Fruit fly (Drosophila melanogaster) whole organism, embryonic: ENCODE results near the gene CG5500.

ENCODE experiments used
- Atf3 ChIP-seq: fragments of 200-800 bp; sonication (Bioruptor generic); optimal IDR thresholded peaks from 3 replicates; lab custom pipeline; 2016; ENCODE audit warnings: missing biosample characterization, missing genetic modification characterization
- B-H2 ChIP-seq: fragments of 200-800 bp; sonication (Bioruptor generic); optimal IDR thresholded peaks from 2 replicates; lab custom pipeline; 2018; ENCODE audit warnings: missing biosample characterization, mild to moderate bottlenecking, missing genetic modification characterization
- CG11093 ChIP-seq: fragments of 200-800 bp; sonication (Bioruptor generic); IDR thresholded peaks from 3 replicates; pipeline ENCODE4 v1.3.6; 2022; ENCODE audit warnings: missing biosample characterization, missing genetic modification characterization
- CG14710 ChIP-seq: fragments of 200-800 bp; sonication (Bioruptor generic); optimal IDR thresholded peaks from 3 replicates; lab custom pipeline; 2019; ENCODE audit warnings: missing biosample characterization, mild to moderate bottlenecking, missing genetic modification characterization, moderate library complexity
- CG15011 ChIP-seq: fragments of 200-800 bp; sonication (Bioruptor generic); optimal IDR thresholded peaks from 3 replicates; lab custom pipeline; 2018; ENCODE audit warnings: missing biosample characterization, mild to moderate bottlenecking, missing genetic modification characterization
- CG18619 ChIP-seq: fragments of 200-800 bp; sonication (Bioruptor generic); optimal IDR thresholded peaks from 3 replicates; lab custom pipeline; 2017; ENCODE audit warnings: missing biosample characterization, mild to moderate bottlenecking, missing genetic modification characterization
- CG18764 ChIP-seq: fragments of 200-800 bp; sonication (Bioruptor generic); optimal IDR thresholded peaks from 3 replicates; lab custom pipeline; 2016; ENCODE audit warnings: missing biosample characterization, missing genetic modification characterization
- CG30403 ChIP-seq: fragments of 200-800 bp; sonication (Bioruptor generic); optimal IDR thresholded peaks from 3 replicates; lab custom pipeline; 2016; ENCODE audit warnings: missing biosample characterization, missing genetic modification characterization
- CG32772 ChIP-seq: fragments of 200-800 bp; sonication (Bioruptor generic); IDR thresholded peaks from 2 replicates; pipeline ENCODE4 v1.3.6; 2022; ENCODE audit warnings: missing biosample characterization, missing genetic modification characterization
- CG34224 ChIP-seq: fragments of 200-800 bp; sonication (Bioruptor generic); IDR thresholded peaks from 3 replicates; pipeline ENCODE4 v1.3.6; 2022; ENCODE audit warnings: missing biosample characterization, missing genetic modification characterization; ENCODE audit not compliant: partially characterized antibody
- CG4360 ChIP-seq: fragments of 200-800 bp; sonication (Bioruptor generic); IDR thresholded peaks from 2 replicates; pipeline ENCODE4 v1.3.6; 2022; ENCODE audit warnings: missing biosample characterization, missing genetic modification characterization
- CG7963 ChIP-seq: fragments of 200-800 bp; sonication (Bioruptor generic); IDR thresholded peaks from 3 replicates; pipeline ENCODE4 v1.3.6; 2022; ENCODE audit warnings: missing biosample characterization, missing genetic modification characterization; ENCODE audit not compliant: partially characterized antibody
- CG7987 ChIP-seq: fragments of 200-800 bp; sonication (Bioruptor generic); optimal IDR thresholded peaks from 2 replicates; lab custom pipeline; 2018; ENCODE audit warnings: missing biosample characterization, mild to moderate bottlenecking, missing genetic modification characterization, moderate library complexity
- CG8281 ChIP-seq: fragments of 200-800 bp; sonication (Bioruptor generic); optimal IDR thresholded peaks from 2 replicates; lab custom pipeline; 2018; ENCODE audit warnings: missing biosample characterization, mild to moderate bottlenecking, missing genetic modification characterization, moderate library complexity
- CG8359 ChIP-seq: fragments of 200-800 bp; sonication (Bioruptor generic); optimal IDR thresholded peaks from 2 replicates; lab custom pipeline; 2017; ENCODE audit warnings: missing biosample characterization, mild to moderate bottlenecking, missing genetic modification characterization, borderline replicate concordance
- CG8944 ChIP-seq: fragments of 200-800 bp; sonication (Bioruptor generic); optimal IDR thresholded peaks from 3 replicates; lab custom pipeline; 2016; ENCODE audit warnings: missing biosample characterization, missing genetic modification characterization
- CrebB ChIP-seq: fragments of 200-800 bp; sonication (Bioruptor generic); optimal IDR thresholded peaks from 3 replicates; lab custom pipeline; 2018; ENCODE audit warnings: missing biosample characterization, mild to moderate bottlenecking, missing genetic modification characterization
- Dbx ChIP-seq: fragments of 200-800 bp; sonication (Bioruptor generic); IDR thresholded peaks from 3 replicates; pipeline ENCODE4 v1.3.6; 2022; ENCODE audit warnings: missing biosample characterization, missing genetic modification characterization
- Dll ChIP-seq: fragments of 200-800 bp; sonication (Bioruptor generic); IDR thresholded peaks from 4 replicates; pipeline ENCODE4 v1.3.6; 2022; ENCODE audit warnings: missing biosample characterization, missing genetic modification characterization; ENCODE audit not compliant: partially characterized antibody
- Hmx ChIP-seq: fragments of 200-800 bp; sonication (Bioruptor generic); optimal IDR thresholded peaks from 2 replicates; lab custom pipeline; 2016; ENCODE audit warnings: missing biosample characterization, missing genetic modification characterization
- Lpt ChIP-seq: fragments of >200 bp; optimal IDR thresholded peaks from 2 replicates; lab custom pipeline; 2018; ENCODE audit warnings: missing biosample characterization, missing genetic modification characterization
- Oaz ChIP-seq: fragments of 200-800 bp; sonication (Bioruptor generic); IDR thresholded peaks from 2 replicates; pipeline ENCODE4 v1.3.6; 2022; ENCODE audit warnings: missing biosample characterization, missing genetic modification characterization
- Ravus ChIP-seq: fragments of 200-800 bp; sonication (Bioruptor generic); IDR thresholded peaks from 2 replicates; pipeline ENCODE4 v1.3.6; 2022; ENCODE audit warnings: missing biosample characterization, missing genetic modification characterization
- Rx ChIP-seq: fragments of 200-800 bp; sonication (Bioruptor generic); IDR thresholded peaks from 2 replicates; pipeline ENCODE4 v1.3.6; 2022; ENCODE audit warnings: missing biosample characterization, missing genetic modification characterization
- Six4 ChIP-seq: fragments of 200-800 bp; sonication (Bioruptor generic); optimal IDR thresholded peaks from 2 replicates; lab custom pipeline; 2016; ENCODE audit warnings: missing biosample characterization, missing genetic modification characterization
- Tbp ChIP-seq: fragments of >200 bp; optimal IDR thresholded peaks from 2 replicates; lab custom pipeline; 2018; ENCODE audit warnings: missing biosample characterization, missing genetic modification characterization
- Trl ChIP-seq, 3 experiments: fragments of >200 bp in 2 of 3; fragments of 200-800 bp in 1 of 3; sonication (Bioruptor generic) in 1 of 3; optimal IDR thresholded peaks; 2 replicates in 1 of 3; 3 replicates in 2 of 3; lab custom pipeline; 2016 to 2017; ENCODE audit warnings: missing biosample characterization in 1 of 3, missing genetic modification characterization in 1 of 3
- ac ChIP-seq: fragments of 200-800 bp; sonication (Bioruptor generic); optimal IDR thresholded peaks from 3 replicates; lab custom pipeline; 2017; ENCODE audit warnings: missing biosample characterization, mild to moderate bottlenecking, missing genetic modification characterization
- ap ChIP-seq: fragments of 200-800 bp; sonication (Bioruptor generic); IDR thresholded peaks from 2 replicates; pipeline ENCODE4 v1.3.6; 2022; ENCODE audit warnings: missing biosample characterization, missing genetic modification characterization
- bab2 ChIP-seq: fragments of 200-800 bp; sonication (Bioruptor generic); optimal IDR thresholded peaks from 2 replicates; lab custom pipeline; 2016; ENCODE audit warnings: missing biosample characterization, missing genetic modification characterization
- bsh ChIP-seq, 2 experiments: fragments of 200-800 bp; sonication (Bioruptor generic); optimal IDR thresholded peaks; 2 replicates each; lab custom pipeline; 2017 to 2018; ENCODE audit warnings: mild to moderate bottlenecking in 2 of 2, missing biosample characterization in 2 of 2, missing genetic modification characterization in 2 of 2, moderate library complexity in 1 of 2
- cas ChIP-seq: fragments of 200-800 bp; sonication (Bioruptor generic); IDR thresholded peaks from 2 replicates; pipeline ENCODE4 v1.3.6; 2022; ENCODE audit warnings: missing biosample characterization, missing genetic modification characterization
- chif ChIP-seq, 2 experiments: fragments of 200-800 bp; sonication (Bioruptor generic); optimal IDR thresholded peaks; 3 replicates each; lab custom pipeline; 2016; ENCODE audit warnings: missing biosample characterization in 2 of 2, missing genetic modification characterization in 2 of 2
- chinmo ChIP-seq: fragments of 200-800 bp; sonication (Bioruptor generic); IDR thresholded peaks from 4 replicates; pipeline ENCODE4 v1.3.6; 2022; ENCODE audit warnings: missing biosample characterization, missing genetic modification characterization; ENCODE audit not compliant: partially characterized antibody
- crp ChIP-seq, 2 experiments: fragments of 200-800 bp; sonication (Bioruptor generic); optimal IDR thresholded peaks; 2 replicates in 1 of 2; 3 replicates in 1 of 2; lab custom pipeline; 2017; ENCODE audit warnings: missing biosample characterization in 2 of 2, missing genetic modification characterization in 2 of 2, mild to moderate bottlenecking in 1 of 2, moderate library complexity in 1 of 2
- dm ChIP-seq: fragments of 200-800 bp; sonication (Bioruptor generic); optimal IDR thresholded peaks from 3 replicates; lab custom pipeline; 2016; ENCODE audit warnings: missing biosample characterization, missing genetic modification characterization
- ems ChIP-seq: fragments of 200-800 bp; sonication (Bioruptor generic); optimal IDR thresholded peaks from 3 replicates; lab custom pipeline; 2016; ENCODE audit warnings: missing biosample characterization, missing genetic modification characterization
- esg ChIP-seq: fragments of 200-800 bp; sonication (Bioruptor generic); conservative IDR thresholded peaks from 2 replicates; pipeline ENCODE4 v1.3.6; 2022; ENCODE audit warnings: missing biosample characterization, missing genetic modification characterization
- fd96Cb ChIP-seq: fragments of 200-800 bp; sonication (Bioruptor generic); optimal IDR thresholded peaks from 2 replicates; lab custom pipeline; 2018; ENCODE audit warnings: missing biosample characterization, mild to moderate bottlenecking, missing genetic modification characterization, moderate library complexity
- gce ChIP-seq: fragments of 200-800 bp; sonication (Bioruptor generic); IDR thresholded peaks from 3 replicates; pipeline ENCODE4 v1.3.6; 2022; ENCODE audit warnings: missing biosample characterization, missing genetic modification characterization
- gsb-n ChIP-seq: fragments of 200-800 bp; sonication (Bioruptor generic); optimal IDR thresholded peaks from 3 replicates; lab custom pipeline; 2018; ENCODE audit warnings: missing biosample characterization, mild to moderate bottlenecking, missing genetic modification characterization
- h ChIP-seq: fragments of >200 bp; optimal IDR thresholded peaks from 2 replicates; lab custom pipeline; 2017
- ham ChIP-seq: fragments of 200-800 bp; sonication (Bioruptor generic); IDR thresholded peaks from 2 replicates; pipeline ENCODE4 v1.3.6; 2022; ENCODE audit warnings: missing biosample characterization, missing genetic modification characterization
- jumu ChIP-seq: fragments of 200-800 bp; sonication (Bioruptor generic); optimal IDR thresholded peaks from 3 replicates; lab custom pipeline; 2016; ENCODE audit warnings: missing biosample characterization, missing genetic modification characterization
- lab ChIP-seq: fragments of 200-800 bp; sonication (Bioruptor generic); optimal IDR thresholded peaks from 3 replicates; lab custom pipeline; 2017; ENCODE audit warnings: missing biosample characterization, missing genetic modification characterization, mild to moderate bottlenecking, moderate library complexity, missing genetic modification reagents
- org-1 ChIP-seq: fragments of 200-800 bp; sonication (Bioruptor generic); optimal IDR thresholded peaks from 2 replicates; lab custom pipeline; 2017; ENCODE audit warnings: missing biosample characterization, missing genetic modification characterization
- pho ChIP-seq: fragments of 200-800 bp; sonication (Bioruptor generic); optimal IDR thresholded peaks from 2 replicates; lab custom pipeline; 2016; ENCODE audit warnings: missing biosample characterization, missing genetic modification characterization
- pnt ChIP-seq: fragments of 200-800 bp; sonication (Bioruptor generic); optimal IDR thresholded peaks from 3 replicates; lab custom pipeline; 2016; ENCODE audit warnings: missing biosample characterization, missing genetic modification characterization
- slou ChIP-seq: fragments of 200-800 bp; sonication (Bioruptor generic); optimal IDR thresholded peaks from 3 replicates; lab custom pipeline; 2016; ENCODE audit warnings: missing biosample characterization, missing genetic modification characterization
- trem ChIP-seq: fragments of 200-800 bp; optimal IDR thresholded peaks from 3 replicates; lab custom pipeline; 2019; ENCODE audit warnings: missing biosample characterization, mild to moderate bottlenecking, missing genetic modification characterization, moderate library complexity
- zfh1 ChIP-seq: fragments of 200-800 bp; sonication (Bioruptor generic); IDR thresholded peaks from 3 replicates; pipeline ENCODE4 v1.3.6; 2022; ENCODE audit warnings: missing biosample characterization, missing genetic modification characterization

CG5500 gene

dm6 chr3R:26923830-26924333 is 47.5 kb downstream of the CG5500 start (continued):
- TF ChIP-seq ac (GFP tag; lab: Kevin White, UChicago) (no peak), CG30403 (GFP tag; lab: Kevin White, UChicago) (peak; percentile 50), dm (GFP tag; lab: Kevin White, UChicago) (no peak), CG7987 (GFP tag; lab: Kevin White, UChicago) (peak; percentile 58), Six4 (GFP tag; lab: Kevin White, UChicago) (no peak), Hmx (no peak), gce (GFP tag; lab: Robert Waterston, UW) (no peak), bab2 (peak; percentile 60), bsh (GFP tag; optimal IDR thresholded peaks at IDR 0.05; lab: Kevin White, UChicago) (peak in 1 of 2 experiments; percentile 27), CG11093 (GFP tag; lab: Robert Waterston, UW) (0 out of 3 replicates have a peak, but pooled peaks have one; percentile 11), CG8944 (GFP tag; lab: Kevin White, UChicago) (no peak), jumu (GFP tag; lab: Kevin White, UChicago) (no peak), chinmo (GFP tag; lab: Robert Waterston, UW) (0 out of 4 replicates have a peak, but pooled peaks have one; percentile 60), CG4360 (GFP tag; lab: Robert Waterston, UW) (no peak), esg (GFP tag; lab: Robert Waterston, UW) (no peak), CG14710 (tag; lab: Kevin White, UChicago) (peak; percentile 25), ham (GFP tag; lab: Robert Waterston, UW) (no peak), h (lab: Kevin White, UChicago) (no peak), CG32772 (no peak), CG34224 (GFP tag; lab: Robert Waterston, UW) (no peak), Ravus (GFP tag; lab: Robert Waterston, UW) (no peak), Atf3 (GFP tag; lab: Kevin White, UChicago) (no peak), Dll (no peak), gsb-n (tag; lab: Kevin White, UChicago) (peak; percentile 60), B-H2 (no peak), CG15011 (GFP tag; lab: Kevin White, UChicago) (peak; percentile 23), Lpt (GFP tag; lab: Kevin White, UChicago) (no peak), CG8359 (GFP tag; lab: Kevin White, UChicago) (peak; percentile 43), pnt (GFP tag; lab: Kevin White, UChicago) (peak; percentile 26), slou (no peak), Oaz (GFP tag; lab: Robert Waterston, UW) (no peak), org-1 (GFP tag; lab: Kevin White, UChicago) (peak; percentile 49), Trl (optimal IDR thresholded peaks at IDR 0.05; lab: Kevin White, UChicago) (no peak), Trl (GFP tag; optimal IDR thresholded peaks at IDR 0.05; lab: Kevin White, UChicago) (peak; percentile 37), CrebB (tag; lab: Kevin White, UChicago) (no peak), CG7963 (GFP tag; lab: Robert Waterston, UW) (no peak), chif (GFP tag; optimal IDR thresholded peaks at IDR 0.05; lab: Kevin White, UChicago) (peak in 1 of 2 experiments; percentile 7), CG18764 (GFP tag; lab: Kevin White, UChicago) (peak; percentile 35), Dbx (GFP tag; lab: Robert Waterston, UW) (0 out of 3 replicates have a peak, but pooled peaks have one; percentile 55), Tbp (GFP tag; lab: Kevin White, UChicago) (no peak), crp (GFP tag; optimal IDR thresholded peaks at IDR 0.05; lab: Kevin White, UChicago) (no peak), Rx (no peak), CG8281 (tag; lab: Kevin White, UChicago) (peak; percentile 56), cas (GFP tag; lab: Robert Waterston, UW) (no peak), ems (no peak), ap (GFP tag; lab: Robert Waterston, UW) (0 out of 2 replicates have a peak, but pooled peaks have one; percentile 25), lab (GFP tag; lab: Kevin White, UChicago) (peak; percentile 61), zfh1 (GFP tag; lab: Robert Waterston, UW) (peak; percentile 24; the same call in 1 of the 3 replicates), fd96Cb (tag; lab: Kevin White, UChicago) (peak; percentile 60), CG18619 (GFP tag; lab: Kevin White, UChicago) (peak; percentile 33), trem (tag; lab: Kevin White, UChicago) (no peak), pho (no peak)
